Worm (Caenorhabditis elegans) whole organism, L4 larva: Measurements from ENCODE around the gene sqv-3.

Source experiments
- F26F4.8 ChIP-seq: fragments of 200-800 bp; sonication (Bioruptor generic); conservative IDR thresholded peaks from 2 replicates; pipeline ENCODE4 v1.3.6; 2022; ENCODE audit warnings: missing genetic modification characterization, missing compliant biosample characterization
- F37D6.2 ChIP-seq: sonication (generic microtip); optimal IDR thresholded peaks from 2 replicates; lab custom pipeline; 2016; ENCODE audit warnings: mild to moderate bottlenecking, missing genetic modification characterization, missing compliant biosample characterization
- T26A8.4 ChIP-seq: fragments of 200-800 bp; sonication (Bioruptor generic); IDR thresholded peaks from 2 replicates; pipeline ENCODE4 v1.3.6; 2022; ENCODE audit warnings: missing genetic modification characterization, missing compliant biosample characterization
- Y48G9A.11 ChIP-seq: fragments of 200-800 bp; sonication (Bioruptor generic); IDR thresholded peaks from 2 replicates; pipeline ENCODE4 v1.3.6; 2022; ENCODE audit warnings: missing genetic modification reagents, missing genetic modification characterization, missing compliant biosample characterization
- Y5F2A.4 ChIP-seq: fragments of 200-800 bp; sonication (Bioruptor generic); optimal IDR thresholded peaks from 2 replicates; lab custom pipeline; 2018; ENCODE audit warnings: mild to moderate bottlenecking, missing genetic modification characterization, missing compliant biosample characterization
- aha-1 ChIP-seq: fragments of 150-350 bp; peaks from one replicate; lab custom pipeline; 2014; ENCODE audit warnings: missing biosample characterization, missing genetic modification characterization
- aly-2 ChIP-seq: sonication (generic microtip); optimal IDR thresholded peaks from 2 replicates; lab custom pipeline; 2018; ENCODE audit warnings: missing biosample characterization, missing genetic modification characterization
- ama-1 ChIP-seq: fragments of 150-350 bp; optimal IDR thresholded peaks from 2 replicates; lab custom pipeline; 2014; ENCODE audit warnings: inconsistent platforms, mixed read lengths
- arid-1 ChIP-seq: fragments of 200-800 bp; sonication (Bioruptor generic); conservative IDR thresholded peaks from 2 replicates; pipeline ENCODE4 v1.3.6; 2022; ENCODE audit warnings: missing genetic modification reagents, missing genetic modification characterization, missing compliant biosample characterization
- ceh-20 ChIP-seq: fragments of 200-800 bp; sonication (Bioruptor generic); IDR thresholded peaks from 2 replicates; pipeline ENCODE4 v1.3.6; 2022; ENCODE audit warnings: missing genetic modification reagents, missing genetic modification characterization, missing compliant biosample characterization
- ceh-28 ChIP-seq: fragments of 150-350 bp; optimal IDR thresholded peaks from 2 replicates; lab custom pipeline; 2014; ENCODE audit warnings: missing biosample characterization, missing genetic modification reagents, missing genetic modification characterization
- ces-1 ChIP-seq: fragments of 150-350 bp; sonication (generic microtip); optimal IDR thresholded peaks from 4 replicates; lab custom pipeline; 2014; ENCODE audit warnings: missing biosample characterization, missing genetic modification reagents, missing genetic modification characterization
- ctbp-1 ChIP-seq: fragments of 200-800 bp; sonication (Bioruptor generic); IDR thresholded peaks from 2 replicates; pipeline ENCODE4 v1.3.6; 2022; ENCODE audit warnings: missing genetic modification reagents, missing genetic modification characterization, missing compliant biosample characterization
- daf-16 ChIP-seq, 3 experiments: sonication (generic microtip); optimal IDR thresholded peaks; 2 replicates each; lab custom pipeline; 2016 to 2017; ENCODE audit warnings: missing genetic modification characterization in 3 of 3, missing genetic modification reagents in 3 of 3, mild to moderate bottlenecking in 2 of 3, missing compliant biosample characterization in 2 of 3, missing biosample characterization in 1 of 3, moderate library complexity in 1 of 3
- daf-8 ChIP-seq: fragments of 200-800 bp; sonication (Bioruptor generic); IDR thresholded peaks from 2 replicates; pipeline ENCODE4 v1.3.6; 2022; ENCODE audit warnings: missing genetic modification characterization, missing compliant biosample characterization
- dmd-8 ChIP-seq: fragments of 200-800 bp; sonication (Bioruptor generic); IDR thresholded peaks from 2 replicates; pipeline ENCODE4 v1.3.6; 2022; ENCODE audit warnings: missing genetic modification characterization, missing compliant biosample characterization
- dmd-9 ChIP-seq: fragments of 200-800 bp; sonication (Bioruptor generic); IDR thresholded peaks from 2 replicates; pipeline ENCODE4 v1.3.6; 2022; ENCODE audit warnings: missing genetic modification reagents, missing genetic modification characterization, missing compliant biosample characterization
- egl-43 ChIP-seq: fragments of 200-800 bp; sonication (Bioruptor generic); IDR thresholded peaks from 2 replicates; pipeline ENCODE4 v1.3.6; 2022; ENCODE audit warnings: missing genetic modification reagents, missing genetic modification characterization, missing compliant biosample characterization
- fos-1 ChIP-seq: fragments of 150-350 bp; optimal IDR thresholded peaks from 2 replicates; lab custom pipeline; 2014; ENCODE audit warnings: missing biosample characterization, missing genetic modification characterization
- gei-8 ChIP-seq: fragments of 200-800 bp; sonication (Bioruptor generic); optimal IDR thresholded peaks from 2 replicates; lab custom pipeline; 2018; ENCODE audit warnings: mild to moderate bottlenecking, missing genetic modification characterization, missing compliant biosample characterization
- hlh-11 ChIP-seq: fragments of 200-800 bp; sonication (Bioruptor generic); optimal IDR thresholded peaks from 2 replicates; lab custom pipeline; 2018; ENCODE audit warnings: mild to moderate bottlenecking, missing genetic modification characterization, missing compliant biosample characterization
- hlh-30 ChIP-seq: sonication (generic microtip); optimal IDR thresholded peaks from 2 replicates; lab custom pipeline; 2017; ENCODE audit warnings: antibody characterized with exemption, mild to moderate bottlenecking, missing genetic modification characterization, missing compliant biosample characterization; ENCODE audit not compliant: insufficient read depth
- hmg-1.1 ChIP-seq: fragments of 200-800 bp; sonication (Bioruptor generic); IDR thresholded peaks from 2 replicates; pipeline ENCODE4 v1.3.6; 2022; ENCODE audit warnings: missing genetic modification reagents, missing genetic modification characterization, missing compliant biosample characterization
- jun-1 ChIP-seq: fragments of 150-350 bp; optimal IDR thresholded peaks from 2 replicates; lab custom pipeline; 2014; ENCODE audit warnings: missing biosample characterization, missing genetic modification reagents, missing genetic modification characterization
- lim-7 ChIP-seq: fragments of 200-800 bp; sonication (Bioruptor generic); IDR thresholded peaks from 2 replicates; pipeline ENCODE4 v1.3.6; 2022; ENCODE audit warnings: missing genetic modification characterization, missing compliant biosample characterization
- lin-13 ChIP-seq: fragments of 150-350 bp; optimal IDR thresholded peaks from 2 replicates; lab custom pipeline; 2014; ENCODE audit warnings: missing biosample characterization, missing genetic modification reagents, missing genetic modification characterization
- lin-15B ChIP-seq: fragments of 150-350 bp; sonication (generic microtip); optimal IDR thresholded peaks from 3 replicates; lab custom pipeline; 2014; ENCODE audit warnings: missing biosample characterization, missing genetic modification characterization
- lir-3 ChIP-seq: sonication (generic microtip); optimal IDR thresholded peaks from 2 replicates; lab custom pipeline; 2016; ENCODE audit warnings: mild to moderate bottlenecking, missing genetic modification characterization, missing compliant biosample characterization
- madf-9 ChIP-seq: fragments of 200-800 bp; sonication (Bioruptor generic); conservative IDR thresholded peaks from 2 replicates; pipeline ENCODE4 v1.3.6; 2022; ENCODE audit warnings: missing genetic modification reagents, missing genetic modification characterization, missing compliant biosample characterization
- mdl-1 ChIP-seq, 2 experiments: fragments of 150-350 bp in 1 of 2; sonication (generic microtip) in 1 of 2; optimal IDR thresholded peaks; 2 replicates each; lab custom pipeline; 2014 to 2017; ENCODE audit warnings: missing biosample characterization in 2 of 2, missing genetic modification characterization in 2 of 2
- mdt-29 ChIP-seq: fragments of 200-800 bp; sonication (Bioruptor generic); IDR thresholded peaks from 2 replicates; pipeline ENCODE4 v1.3.6; 2022; ENCODE audit warnings: missing genetic modification reagents, missing genetic modification characterization, missing compliant biosample characterization
- mes-2 ChIP-seq: sonication (generic microtip); optimal IDR thresholded peaks from 2 replicates; lab custom pipeline; 2016; ENCODE audit warnings: missing genotype, mild to moderate bottlenecking, missing genetic modification characterization, missing compliant biosample characterization; ENCODE audit not compliant: poor library complexity, severe bottlenecking
- mxl-2 ChIP-seq: fragments of 200-800 bp; sonication (Bioruptor generic); conservative IDR thresholded peaks from 2 replicates; pipeline ENCODE4 v1.3.6; 2022; ENCODE audit warnings: missing genetic modification reagents, missing genetic modification characterization, missing compliant biosample characterization
- mxl-3 ChIP-seq: fragments of 200-800 bp; sonication (Bioruptor generic); optimal IDR thresholded peaks from 2 replicates; lab custom pipeline; 2018; ENCODE audit warnings: mild to moderate bottlenecking, missing genetic modification characterization, missing compliant biosample characterization
- nhr-25 ChIP-seq: sonication (generic microtip); optimal IDR thresholded peaks from 2 replicates; lab custom pipeline; 2017; ENCODE audit warnings: missing genetic modification characterization, mild to moderate bottlenecking, missing compliant biosample characterization, antibody characterized with exemption, moderate library complexity, borderline replicate concordance; ENCODE audit not compliant: insufficient read depth
- nhr-28 ChIP-seq: fragments of 150-350 bp; optimal IDR thresholded peaks from 2 replicates; lab custom pipeline; 2014; ENCODE audit warnings: missing biosample characterization, missing genetic modification characterization
- nhr-41 ChIP-seq: fragments of 200-800 bp; sonication (Bioruptor generic); IDR thresholded peaks from 2 replicates; pipeline ENCODE4 v1.3.6; 2022; ENCODE audit warnings: missing genetic modification reagents, missing genetic modification characterization, missing compliant biosample characterization
- nhr-48 ChIP-seq: sonication (generic microtip); optimal IDR thresholded peaks from 2 replicates; lab custom pipeline; 2016; ENCODE audit warnings: mild to moderate bottlenecking, missing genetic modification characterization, missing compliant biosample characterization
- nhr-6 ChIP-seq: fragments of 150-350 bp; optimal IDR thresholded peaks from 2 replicates; lab custom pipeline; 2014; ENCODE audit warnings: missing biosample characterization, missing genetic modification characterization
- nhr-77 ChIP-seq: fragments of 150-350 bp; optimal IDR thresholded peaks from 2 replicates; lab custom pipeline; 2014; ENCODE audit warnings: missing biosample characterization, missing genetic modification characterization
- sdz-12 ChIP-seq: fragments of 200-800 bp; sonication (Bioruptor generic); optimal IDR thresholded peaks from 2 replicates; lab custom pipeline; 2018; ENCODE audit warnings: mild to moderate bottlenecking, missing genetic modification characterization, missing compliant biosample characterization
- spr-3 ChIP-seq: fragments of 200-800 bp; sonication (Bioruptor generic); optimal IDR thresholded peaks from 2 replicates; lab custom pipeline; 2018; ENCODE audit warnings: mild to moderate bottlenecking, missing genetic modification characterization, missing compliant biosample characterization
- tag-97 ChIP-seq: fragments of 200-800 bp; sonication (Bioruptor generic); IDR thresholded peaks from 2 replicates; pipeline ENCODE4 v1.3.6; 2022; ENCODE audit warnings: missing genetic modification characterization, missing compliant biosample characterization
- tra-1 ChIP-seq: fragments of 200-800 bp; sonication (Bioruptor generic); IDR thresholded peaks from 2 replicates; pipeline ENCODE4 v1.3.6; 2022; ENCODE audit warnings: missing genetic modification reagents, missing genetic modification characterization, missing compliant biosample characterization
- unc-130 ChIP-seq: sonication (generic microtip); optimal IDR thresholded peaks from 2 replicates; lab custom pipeline; 2016; ENCODE audit warnings: missing genetic modification reagents, missing genetic modification characterization, missing compliant biosample characterization
- unc-62 ChIP-seq, 3 experiments: fragments of 150-350 bp in 1 of 3; sonication (generic microtip); optimal IDR thresholded peaks in 2 of 3; peaks in 1 of 3; 1 replicate in 1 of 3; 2 replicates in 2 of 3; lab custom pipeline; 2014 to 2017; ENCODE audit warnings: missing biosample characterization in 3 of 3, missing genetic modification characterization in 3 of 3, missing genetic modification reagents in 3 of 3, missing genotype in 1 of 3
- zip-2 ChIP-seq: fragments of 150-350 bp; optimal IDR thresholded peaks from 2 replicates; lab custom pipeline; 2014; ENCODE audit warnings: missing biosample characterization, missing genetic modification characterization
- ztf-11 ChIP-seq: fragments of 150-350 bp; optimal IDR thresholded peaks from 2 replicates; lab custom pipeline; 2014; ENCODE audit warnings: missing biosample characterization, missing genetic modification characterization

sqv-3 gene

ce11 chrIII:9751074-9751473, 29.1 kb downstream of the sqv-3 start, which contains the start of gene T05G5.5 (continued):
- peak in 1 of 2 experiments; percentile 26 for TF ChIP-seq unc-62 (GFP tag; optimal IDR thresholded peaks at IDR 0.05 in 1 of 2; lab: Kevin White, UChicago)
- no peak for TF ChIP-seq unc-62 (tag; optimal IDR thresholded peaks at IDR 0.05; lab: Kevin White, UChicago)
- no peak for TF ChIP-seq sdz-12 (GFP tag; lab: Kevin White, UChicago)
- TF ChIP-seq F26F4.8 (GFP tag; lab: Robert Waterston, UW), result no peak
- TF ChIP-seq dmd-8 (GFP tag; lab: Robert Waterston, UW), result 0 out of 2 replicates have a peak, but pooled peaks have one; percentile 33
- TF ChIP-seq ztf-11 (tag; lab: Kevin White, UChicago), result no peak
- TF ChIP-seq lin-13 (GFP tag; lab: Kevin White, UChicago), result no peak
- no peak for TF ChIP-seq aly-2 (tag; lab: Kevin White, UChicago)
- TF ChIP-seq arid-1 (GFP tag; lab: Robert Waterston, UW), result no peak
- no peak for TF ChIP-seq ctbp-1 (GFP tag; lab: Robert Waterston, UW)
- no peak for TF ChIP-seq egl-43 (GFP tag; lab: Robert Waterston, UW)
- no peak for TF ChIP-seq gei-8 (GFP tag; lab: Kevin White, UChicago)
- TF ChIP-seq mdl-1 (tag; optimal IDR thresholded peaks at IDR 0.05; lab: Kevin White, UChicago), result no peak
- no peak for TF ChIP-seq ceh-28 (tag; lab: Kevin White, UChicago)
- TF ChIP-seq nhr-6 (tag; lab: Kevin White, UChicago), result no peak
- no peak for TF ChIP-seq daf-16 (GFP tag; optimal IDR thresholded peaks at IDR 0.05; lab: Kevin White, UChicago)
- peak; percentile 76 for TF ChIP-seq daf-16 (tag; optimal IDR thresholded peaks at IDR 0.05; lab: Kevin White, UChicago)
- TF ChIP-seq nhr-25 (tag; lab: Kevin White, UChicago), result no peak
- no peak for TF ChIP-seq Y5F2A.4 (GFP tag; lab: Kevin White, UChicago)
- no peak for TF ChIP-seq madf-9 (GFP tag; lab: Robert Waterston, UW)
- no peak for TF ChIP-seq mdt-29 (GFP tag; lab: Robert Waterston, UW)
- no peak for TF ChIP-seq ceh-20 (GFP tag; lab: Robert Waterston, UW)
- no peak for TF ChIP-seq fos-1 (tag; lab: Kevin White, UChicago)
- TF ChIP-seq aha-1, result no peak
- TF ChIP-seq ces-1, result no peak
- TF ChIP-seq mxl-3 (GFP tag; lab: Kevin White, UChicago), result no peak
- TF ChIP-seq hlh-30, result no peak
- peak; percentile 70 for TF ChIP-seq T26A8.4 (GFP tag; lab: Robert Waterston, UW)
- TF ChIP-seq F37D6.2 (tag; lab: Kevin White, UChicago), result no peak
- no peak for TF ChIP-seq jun-1
- TF ChIP-seq tag-97 (GFP tag; lab: Robert Waterston, UW), result no peak
- TF ChIP-seq nhr-41 (GFP tag; lab: Robert Waterston, UW), result no peak
- TF ChIP-seq nhr-77 (tag; lab: Kevin White, UChicago), result no peak
- peak; percentile 41 for TF ChIP-seq mes-2 (tag; lab: Kevin White, UChicago)
- TF ChIP-seq Y48G9A.11 (GFP tag; lab: Robert Waterston, UW), result no peak
- no peak for TF ChIP-seq nhr-48
- no peak for TF ChIP-seq mxl-2 (GFP tag; lab: Robert Waterston, UW)
- TF ChIP-seq daf-8 (GFP tag; lab: Robert Waterston, UW), result no peak
- TF ChIP-seq unc-130 (GFP tag; lab: Kevin White, UChicago), result no peak
- TF ChIP-seq zip-2, result no peak
- 0 out of 2 replicates have a peak, but pooled peaks have one; percentile 6 for TF ChIP-seq dmd-9 (GFP tag; lab: Robert Waterston, UW)
- TF ChIP-seq lir-3, result no peak
- TF ChIP-seq ama-1 (lab: Kevin White, UChicago), result no peak
- no peak for TF ChIP-seq spr-3 (GFP tag; lab: Kevin White, UChicago)
- TF ChIP-seq tra-1, result no peak
- no peak for TF ChIP-seq lin-15B
- no peak for TF ChIP-seq hmg-1.1 (GFP tag; lab: Robert Waterston, UW)
- no peak for TF ChIP-seq lim-7 (GFP tag; lab: Robert Waterston, UW)
- peak; percentile 26 for TF ChIP-seq nhr-28 (tag; lab: Kevin White, UChicago)
- peak; percentile 8 for TF ChIP-seq hlh-11 (tag; lab: Kevin White, UChicago)
